Fruit fly (Drosophila melanogaster) whole organism, wandering third instar larva: ENCODE measurements around the gene CG15772.

Experiments
- Dfd ChIP-seq: fragments of >200 bp; optimal IDR thresholded peaks from 2 replicates; lab custom pipeline; 2017; ENCODE audit warnings: missing biosample characterization, missing genetic modification characterization
- Myc ChIP-seq: fragments of >200 bp; optimal IDR thresholded peaks from 2 replicates; lab custom pipeline; 2017
- OdsH ChIP-seq: fragments of 200-800 bp; sonication (Bioruptor generic); optimal IDR thresholded peaks from 2 replicates; lab custom pipeline; 2016; ENCODE audit warnings: missing biosample characterization, mild to moderate bottlenecking, missing genetic modification characterization
- h ChIP-seq: fragments of 200-800 bp; sonication (Bioruptor generic); optimal IDR thresholded peaks from 3 replicates; lab custom pipeline; 2016; ENCODE audit warnings: missing biosample characterization, mild to moderate bottlenecking, missing genetic modification characterization

- TF ChIP-seq Dfd (no peak), h (no peak), Myc (lab: Kevin White, UChicago) (no peak), OdsH (GFP tag; lab: Kevin White, UChicago) (no peak)
These were observed 16.7 kb downstream of the CG15772 start for dm6 chrX:5768602-5769251.
